Worm (Caenorhabditis elegans) whole organism, late embryonic: ENCODE measurements around the gene F46C5.2.

Experiments used
- ceh-9 ChIP-seq: sonication (generic microtip); optimal IDR thresholded peaks from 2 replicates; lab custom pipeline; 2016; ENCODE audit warnings: mild to moderate bottlenecking, missing genetic modification characterization, inconsistent platforms, missing compliant biosample characterization
- dmd-4 ChIP-seq: sonication (generic microtip); optimal IDR thresholded peaks from 2 replicates; lab custom pipeline; 2016; ENCODE audit warnings: borderline replicate concordance, missing genetic modification characterization, missing compliant biosample characterization
- dve-1 ChIP-seq: sonication (generic microtip); optimal IDR thresholded peaks from 2 replicates; lab custom pipeline; 2017; ENCODE audit warnings: antibody characterized with exemption, mild to moderate bottlenecking, missing genetic modification characterization, missing compliant biosample characterization
- elt-2 ChIP-seq: sonication (generic microtip); optimal IDR thresholded peaks from 2 replicates; lab custom pipeline; 2016; ENCODE audit warnings: missing genetic modification reagents, missing genetic modification characterization, missing compliant biosample characterization
- npax-4 ChIP-seq: sonication (generic microtip); optimal IDR thresholded peaks from 2 replicates; lab custom pipeline; 2016; ENCODE audit warnings: missing genetic modification characterization, missing compliant biosample characterization
- pha-4 ChIP-seq: fragments of 150-350 bp; optimal IDR thresholded peaks from 2 replicates; lab custom pipeline; 2018; ENCODE audit warnings: missing biosample characterization, missing genetic modification reagents, missing genetic modification characterization
- pros-1 ChIP-seq: fragments of 150-350 bp; optimal IDR thresholded peaks from 2 replicates; lab custom pipeline; 2014; ENCODE audit warnings: missing biosample characterization, missing genetic modification reagents, missing genetic modification characterization
- unc-55 ChIP-seq: sonication (generic microtip); optimal IDR thresholded peaks from 2 replicates; lab custom pipeline; 2017; ENCODE audit warnings: missing biosample characterization, missing genetic modification reagents, missing genetic modification characterization

DNA sequence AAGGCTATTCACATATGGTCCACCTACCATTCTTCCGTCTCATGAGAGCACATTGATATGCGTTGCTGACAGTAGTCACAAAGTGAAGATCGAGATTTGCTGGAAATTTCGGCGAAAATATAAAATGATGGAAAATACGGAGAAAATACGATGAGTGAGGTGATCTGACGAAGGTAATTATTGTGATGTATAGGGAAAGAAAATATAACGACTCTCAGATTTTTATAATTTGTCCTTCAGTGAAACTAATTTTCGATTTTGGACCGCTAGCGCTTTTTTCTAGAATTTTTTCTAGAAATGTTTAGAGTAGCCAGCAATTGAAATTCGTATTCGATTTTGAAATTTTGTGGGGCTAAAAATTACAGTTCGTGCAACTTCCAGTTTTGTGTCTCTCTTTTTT is at the start of gene F46C5.2:
- TF ChIP-seq unc-55 (GFP tag; lab: Kevin White, UChicago) (no peak), dmd-4 (tag; lab: Kevin White, UChicago) (no peak), pros-1 (tag; lab: Kevin White, UChicago) (no peak), pha-4 (no peak), dve-1 (tag; lab: Kevin White, UChicago) (no peak), ceh-9 (tag; lab: Kevin White, UChicago) (no peak), elt-2 (tag; lab: Kevin White, UChicago) (no peak), npax-4 (tag; lab: Kevin White, UChicago) (no peak)
